Worm (Caenorhabditis elegans) whole organism, L4/young adult: ENCODE measurements around the gene clec-125.

Experiments
- W03F9.2 ChIP-seq: fragments of 150-350 bp; optimal IDR thresholded peaks from 2 replicates; lab custom pipeline; 2014; ENCODE audit warnings: missing biosample characterization, missing genetic modification characterization
- dao-5 ChIP-seq: sonication (generic microtip); optimal IDR thresholded peaks from 2 replicates; lab custom pipeline; 2016; ENCODE audit warnings: missing genotype, missing genetic modification characterization, moderate library complexity, missing compliant biosample characterization
- him-1 ChIP-seq: sonication (generic microtip); optimal IDR thresholded peaks from 2 replicates; lab custom pipeline; 2016; ENCODE audit warnings: missing genotype, missing genetic modification reagents, missing genetic modification characterization, missing compliant biosample characterization

ce11 chrII:3516175-3516574 lies 372 bp downstream of the clec-125 start:
- TF ChIP-seq him-1 (tag; lab: Kevin White, UChicago) = no peak
- no peak for TF ChIP-seq W03F9.2 (tag; lab: Kevin White, UChicago)
- TF ChIP-seq dao-5 = no peak
